Worm (Caenorhabditis elegans) whole organism, early embryonic: ENCODE measurements around the gene dyf-4.

Experiments used
- B0310.2 ChIP-seq: sonication (generic microtip); optimal IDR thresholded peaks from 2 replicates; lab custom pipeline; 2016; ENCODE audit warnings: mild to moderate bottlenecking, missing genetic modification characterization, missing compliant biosample characterization
- F13C5.2 ChIP-seq: sonication (generic microtip); optimal IDR thresholded peaks from 2 replicates; lab custom pipeline; 2017; ENCODE audit warnings: mild to moderate bottlenecking, missing genetic modification characterization, inconsistent platforms, missing compliant biosample characterization
- aly-1 ChIP-seq: sonication (generic microtip); optimal IDR thresholded peaks from 2 replicates; lab custom pipeline; 2016; ENCODE audit warnings: missing genetic modification characterization, missing compliant biosample characterization
- ama-1 ChIP-seq: fragments of 150-350 bp; optimal IDR thresholded peaks from 2 replicates; lab custom pipeline; 2014
- ceh-36 ChIP-seq: sonication (generic microtip); optimal IDR thresholded peaks from 2 replicates; lab custom pipeline; 2016; ENCODE audit warnings: missing genetic modification characterization, inconsistent platforms, missing compliant biosample characterization
- ets-7 ChIP-seq: sonication (generic microtip); optimal IDR thresholded peaks from 2 replicates; lab custom pipeline; 2016; ENCODE audit warnings: missing genotype, missing genetic modification characterization, missing compliant biosample characterization
- flt-1 ChIP-seq: fragments of 200-800 bp; sonication (Bioruptor generic); IDR thresholded peaks from 2 replicates; pipeline ENCODE4 v1.3.6; 2022; ENCODE audit warnings: missing genetic modification characterization, missing compliant biosample characterization
- hmbx-1 ChIP-seq: sonication (generic microtip); optimal IDR thresholded peaks from 2 replicates; lab custom pipeline; 2016; ENCODE audit warnings: mild to moderate bottlenecking, missing genetic modification characterization, missing compliant biosample characterization
- hmg-4 ChIP-seq: fragments of 200-800 bp; sonication (Bioruptor generic); optimal IDR thresholded peaks from 2 replicates; lab custom pipeline; 2018; ENCODE audit warnings: mild to moderate bottlenecking, missing genetic modification characterization, missing compliant biosample characterization
- hnd-1 ChIP-seq: sonication (generic microtip); optimal IDR thresholded peaks from 2 replicates; lab custom pipeline; 2016; ENCODE audit warnings: missing genetic modification characterization, missing compliant biosample characterization
- scrt-1 ChIP-seq: fragments of 200-800 bp; sonication (Bioruptor generic); IDR thresholded peaks from 2 replicates; pipeline ENCODE4 v1.3.6; 2022; ENCODE audit warnings: missing genetic modification characterization, missing compliant biosample characterization
- sea-1 ChIP-seq: fragments of 200-800 bp; sonication (Bioruptor generic); conservative IDR thresholded peaks from 2 replicates; pipeline ENCODE4 v1.3.6; 2022; ENCODE audit warnings: missing genetic modification characterization, missing compliant biosample characterization
- tbx-37 ChIP-seq: fragments of 200-800 bp; sonication (Bioruptor generic); conservative IDR thresholded peaks from 2 replicates; pipeline ENCODE4 v1.3.6; 2022; ENCODE audit warnings: missing genetic modification reagents, missing genetic modification characterization, missing compliant biosample characterization
- tra-4 ChIP-seq: sonication (generic microtip); optimal IDR thresholded peaks from 2 replicates; lab custom pipeline; 2017; ENCODE audit warnings: missing genetic modification characterization, missing compliant biosample characterization

DNA sequence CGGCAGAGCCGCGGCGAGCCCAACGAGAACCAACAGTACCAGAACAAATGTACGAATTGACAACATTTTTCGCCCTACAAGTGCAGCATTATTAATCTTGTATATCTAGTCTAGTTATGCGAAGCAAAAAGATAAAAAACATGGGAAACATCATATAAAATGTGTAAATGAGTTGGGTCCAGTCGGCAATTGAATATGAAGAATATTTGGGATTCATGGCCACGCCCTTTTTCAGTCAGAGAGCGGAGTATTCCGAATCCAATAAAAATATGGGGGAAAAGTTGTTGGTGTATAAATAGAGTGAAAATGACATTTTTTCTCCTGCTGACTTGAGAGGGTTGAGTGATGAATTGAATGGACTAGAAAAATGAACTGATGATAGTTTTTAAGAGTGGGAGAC lies 19.4 kb downstream of the dyf-4 start, which contains the start of gene nlp-46:
- TF ChIP-seq aly-1 (tag; lab: Kevin White, UChicago) (no peak), ama-1 (lab: Kevin White, UChicago) (no peak), hmg-4 (no peak), ceh-36 (tag; lab: Kevin White, UChicago) (no peak), tbx-37 (GFP tag; lab: Robert Waterston, UW) (no peak), flt-1 (GFP tag; lab: Robert Waterston, UW) (no peak), scrt-1 (GFP tag; lab: Robert Waterston, UW) (no peak), hmbx-1 (no peak), ets-7 (tag; lab: Kevin White, UChicago) (no peak), F13C5.2 (tag; lab: Kevin White, UChicago) (no peak), sea-1 (GFP tag; lab: Robert Waterston, UW) (no peak), hnd-1 (no peak), tra-4 (tag; lab: Kevin White, UChicago) (no peak), B0310.2 (tag; lab: Kevin White, UChicago) (no peak)
